Fruit fly (Drosophila melanogaster): ENCODE results near the gene prg.

The prg gene

DNA sequence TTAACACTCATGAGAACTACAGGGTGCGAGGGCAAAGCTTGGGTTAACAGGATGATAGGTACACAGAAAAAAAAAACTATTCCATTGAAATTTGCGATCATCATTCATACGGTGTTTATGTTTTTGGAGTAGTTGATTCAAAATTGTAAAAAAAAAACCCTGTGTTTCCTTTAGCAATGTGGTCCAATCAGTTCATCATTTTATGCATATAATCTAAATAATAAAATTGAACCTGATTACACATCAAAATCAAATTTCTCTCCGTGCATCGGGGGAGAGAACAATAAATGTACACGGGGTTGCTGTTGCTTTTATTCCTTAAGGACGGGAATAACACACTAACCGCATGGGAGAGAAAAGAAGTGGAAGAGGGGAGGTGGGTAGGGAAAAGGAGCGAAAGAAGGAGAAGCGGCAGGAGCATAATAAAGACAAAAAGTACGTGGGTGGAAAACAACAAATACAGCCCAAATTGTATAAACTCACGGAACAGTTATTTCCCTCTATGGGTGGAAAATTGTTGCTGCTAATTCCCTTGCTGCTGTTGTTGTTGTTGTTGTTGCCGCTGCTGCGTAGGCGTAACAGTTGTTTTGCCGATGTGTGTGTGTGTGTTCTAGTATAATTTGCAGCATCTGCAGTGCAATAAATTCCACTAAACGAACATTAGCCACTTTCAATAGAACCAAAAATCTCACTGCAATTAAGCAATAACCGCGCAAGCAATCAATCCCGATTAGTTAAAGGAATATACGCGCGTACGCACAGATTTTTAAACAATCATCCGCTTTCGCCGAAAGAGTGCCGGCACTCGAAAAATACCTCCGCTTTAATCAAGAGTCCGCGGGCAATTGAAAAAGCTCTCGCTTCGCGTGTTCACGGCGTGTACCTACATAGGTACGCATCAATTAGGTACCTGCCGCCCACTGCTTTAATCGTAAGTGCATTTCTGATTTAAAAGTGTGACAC, 863 bp upstream of the prg start, which contains the start of gene Agpat2 (continued):
- TF ChIP-seq CG6163 (GFP tag; IDR thresholded peaks at IDR 0.05), result peak; percentile 73
- TF ChIP-seq CG11902 (GFP tag; optimal IDR thresholded peaks at IDR 0.05), result peak; percentile 48
- peak; percentile 77 for TF ChIP-seq CG31627 (GFP tag; optimal IDR thresholded peaks at IDR 0.05)
- no peak for TF ChIP-seq CG6276 (GFP tag; optimal IDR thresholded peaks at IDR 0.05)
- TF ChIP-seq CG7368 (GFP tag; optimal IDR thresholded peaks at IDR 0.05), result peak; percentile 64
- peak; percentile 63 for TF ChIP-seq Ets21C (GFP tag; optimal IDR thresholded peaks at IDR 0.05)
- peak; percentile 28 for TF ChIP-seq Sox15 (GFP tag; optimal IDR thresholded peaks at IDR 0.05)
- peak; percentile 64 for TF ChIP-seq CG34406 (GFP tag; optimal IDR thresholded peaks at IDR 0.05)
- peak; percentile 71 for TF ChIP-seq Sox102F (GFP tag; optimal IDR thresholded peaks at IDR 0.05)
- TF ChIP-seq CG3032 (tag; optimal IDR thresholded peaks at IDR 0.05), result peak; percentile 51
- TF ChIP-seq CG3919 (GFP tag; optimal IDR thresholded peaks at IDR 0.05), result peak; percentile 77
- peak; percentile 80 for TF ChIP-seq cyc (GFP tag; optimal IDR thresholded peaks at IDR 0.05)
- peak; percentile 76 for TF ChIP-seq Eip75B (GFP tag; optimal IDR thresholded peaks at IDR 0.05)
- TF ChIP-seq Smox (GFP tag; optimal IDR thresholded peaks at IDR 0.05), result peak; percentile 76
- peak; percentile 27 for TF ChIP-seq dsx (GFP tag; optimal IDR thresholded peaks at IDR 0.05; ENCODE audit: poor library complexity, severe bottlenecking)
- TF ChIP-seq fd85E (GFP tag; optimal IDR thresholded peaks at IDR 0.05), result peak; percentile 7
- no peak for TF ChIP-seq fd59A (GFP tag; optimal IDR thresholded peaks at IDR 0.05)
- no peak for TF ChIP-seq dac (GFP tag; optimal IDR thresholded peaks at IDR 0.05)
- peak; percentile 64 for TF ChIP-seq OdsH (GFP tag; optimal IDR thresholded peaks at IDR 0.05)
- peak; percentile 82 for TF ChIP-seq Met (GFP tag; optimal IDR thresholded peaks at IDR 0.05)
- TF ChIP-seq net (GFP tag; optimal IDR thresholded peaks at IDR 0.05), result peak; percentile 48
- TF ChIP-seq CG8119 (GFP tag; IDR thresholded peaks at IDR 0.05), result 0 out of 3 replicates have a peak, but pooled peaks have one; percentile 46

- TF ChIP-seq Eip78C (GFP tag), result peak; percentile 50
- peak; percentile 30 for TF ChIP-seq svp (GFP tag)
- no peak for TF ChIP-seq acj6 (GFP tag; optimal IDR thresholded peaks at IDR 0.05)
These were observed 2.4 kb downstream of the prg start, which contains the start of gene dachs for dm6 chr2L:8466643-8467042. Gene dachs, plus strand, starts transcription at chr2L:8466817.

DNA sequence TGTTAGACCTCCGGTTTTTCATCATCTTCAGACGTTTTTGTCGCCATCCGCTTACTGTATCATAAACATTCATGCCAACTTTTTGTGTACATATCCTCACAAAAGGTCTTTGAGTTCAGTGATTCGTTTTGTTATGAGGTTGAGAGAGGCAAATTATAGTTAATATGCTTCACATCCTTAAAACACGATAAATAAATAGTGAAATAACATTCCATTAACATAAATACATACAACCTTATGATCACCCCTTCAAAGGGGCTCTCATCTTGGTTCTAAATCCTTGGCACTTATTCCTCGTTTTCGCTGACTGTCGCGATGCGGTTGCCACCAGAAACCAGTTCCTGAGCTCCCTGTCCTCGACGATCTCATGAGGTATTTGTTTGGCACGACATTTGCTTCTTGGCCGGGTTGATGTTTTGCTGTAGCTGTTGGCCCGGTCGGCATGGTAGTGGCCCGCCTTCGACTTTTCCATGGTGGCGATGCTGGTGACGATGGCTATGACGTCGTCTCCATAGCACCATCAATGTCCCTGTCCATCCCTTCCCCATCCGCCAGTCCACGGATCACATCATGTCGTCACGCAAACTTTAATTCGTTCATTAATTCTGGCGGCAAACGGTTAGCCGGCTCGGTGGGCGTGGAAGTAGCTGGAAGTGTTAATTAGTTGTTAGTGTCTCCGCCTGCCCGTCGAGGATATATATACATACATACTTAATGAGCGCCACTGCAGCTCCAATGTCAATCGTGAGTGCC, 4.8 kb downstream of the prg start:
- no peak for TF ChIP-seq CG11902 (GFP tag; optimal IDR thresholded peaks at IDR 0.05)
- no peak for TF ChIP-seq CG6808 (GFP tag; optimal IDR thresholded peaks at IDR 0.05)
- TF ChIP-seq Hr38 (GFP tag; optimal IDR thresholded peaks at IDR 0.05), result no peak
- TF ChIP-seq Met (GFP tag; optimal IDR thresholded peaks at IDR 0.05), result peak; percentile 48
- peak; percentile 32 for TF ChIP-seq achi (GFP tag; optimal IDR thresholded peaks at IDR 0.05)
- peak; percentile 21 for TF ChIP-seq CG10631 (GFP tag; optimal IDR thresholded peaks at IDR 0.05)
- no peak for TF ChIP-seq spab (GFP tag; optimal IDR thresholded peaks at IDR 0.05)
- peak; percentile 23 for TF ChIP-seq lz (GFP tag; optimal IDR thresholded peaks at IDR 0.05)
- no peak for TF ChIP-seq dsx (GFP tag; optimal IDR thresholded peaks at IDR 0.05; ENCODE audit: poor library complexity, severe bottlenecking)
- TF ChIP-seq CG9139 (GFP tag; optimal IDR thresholded peaks at IDR 0.05), result no peak
- no peak for TF ChIP-seq CG34406 (GFP tag; optimal IDR thresholded peaks at IDR 0.05)
- TF ChIP-seq CG6163 (GFP tag; IDR thresholded peaks at IDR 0.05), result no peak
- TF ChIP-seq Smox (GFP tag; optimal IDR thresholded peaks at IDR 0.05), result peak; percentile 29
- peak; percentile 15 for TF ChIP-seq acj6 (GFP tag; optimal IDR thresholded peaks at IDR 0.05)
- no peak for TF ChIP-seq fd85E (GFP tag; optimal IDR thresholded peaks at IDR 0.05)
- TF ChIP-seq CG31627 (GFP tag; optimal IDR thresholded peaks at IDR 0.05), result peak; percentile 36
- TF ChIP-seq net (GFP tag; optimal IDR thresholded peaks at IDR 0.05), result no peak
- TF ChIP-seq Sox102F (GFP tag; optimal IDR thresholded peaks at IDR 0.05), result peak; percentile 52
- TF ChIP-seq CG11762 (GFP tag; optimal IDR thresholded peaks at IDR 0.05; ENCODE audit: insufficient read depth), result no peak
- TF ChIP-seq CG1621 (tag; optimal IDR thresholded peaks at IDR 0.05), result no peak
- TF ChIP-seq Eip78C (GFP tag), result peak; percentile 79
- no peak for TF ChIP-seq CG6854 (GFP tag; optimal IDR thresholded peaks at IDR 0.05)
- no peak for TF ChIP-seq Ets96B (tag; optimal IDR thresholded peaks at IDR 0.05)
- no peak for TF ChIP-seq fkh (GFP tag; optimal IDR thresholded peaks at IDR 0.05)
- TF ChIP-seq fd59A (GFP tag; optimal IDR thresholded peaks at IDR 0.05), result no peak
- TF ChIP-seq cyc (GFP tag; optimal IDR thresholded peaks at IDR 0.05), result peak; percentile 8
- TF ChIP-seq CG7368 (GFP tag; optimal IDR thresholded peaks at IDR 0.05), result no peak
- no peak for TF ChIP-seq Hr4 (GFP tag; optimal IDR thresholded peaks at IDR 0.05)
- TF ChIP-seq CG8632 (GFP tag; optimal IDR thresholded peaks at IDR 0.05), result peak; percentile 5
- peak; percentile 47 for TF ChIP-seq topi (GFP tag; optimal IDR thresholded peaks at IDR 0.05)
- peak; percentile 7 for TF ChIP-seq Sox14 (GFP tag; optimal IDR thresholded peaks at IDR 0.05)
- no peak for TF ChIP-seq Ets21C (GFP tag; optimal IDR thresholded peaks at IDR 0.05)
- TF ChIP-seq svp (GFP tag), result peak; percentile 68
